Worm (Caenorhabditis elegans): ENCODE measurements around the gene eri-1.

Gene eri-1

DNA sequence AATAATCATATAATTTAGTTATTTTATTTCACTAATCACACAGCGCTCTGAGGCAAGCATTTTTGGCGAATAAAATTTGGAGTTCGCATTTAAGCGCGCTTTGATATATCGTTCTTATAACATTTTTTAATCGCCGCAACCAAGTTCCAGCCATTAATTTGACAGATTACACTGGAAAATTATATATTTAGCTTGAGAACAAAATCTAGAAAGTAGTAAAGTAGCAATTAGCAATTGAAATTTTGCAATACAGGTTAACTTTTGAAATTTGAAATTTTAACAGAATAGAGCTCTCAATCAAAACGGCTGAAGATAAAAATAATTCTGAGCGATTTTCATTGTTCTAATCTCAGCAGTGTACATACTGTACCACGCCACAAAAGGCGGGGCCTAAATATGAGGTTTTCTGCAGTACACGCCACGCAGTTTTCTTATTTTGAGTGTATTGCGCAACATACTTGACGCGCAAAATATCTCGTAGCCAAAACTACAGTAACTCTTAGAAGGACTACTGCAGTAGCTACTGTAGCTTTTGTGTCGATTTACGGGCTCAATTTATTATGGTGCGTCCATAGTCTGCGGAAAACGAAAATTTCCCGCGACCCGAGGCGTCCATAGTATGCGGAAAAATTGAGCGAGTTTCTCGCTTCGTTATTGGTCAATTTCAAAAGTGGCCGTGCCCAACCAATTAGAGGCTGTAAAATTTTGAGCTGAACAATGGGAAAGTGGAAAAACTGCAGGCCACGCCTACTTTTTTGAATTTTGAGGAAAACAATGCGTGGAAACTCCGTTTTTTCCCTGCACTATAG, 7.5 kb upstream of the eri-1 start (continued):
- TF ChIP-seq ZK546.5 (tag; optimal IDR thresholded peaks at IDR 0.05): no peak
- TF ChIP-seq ama-1 (optimal IDR thresholded peaks at IDR 0.05): no peak
- no peak for TF ChIP-seq dmd-8 (GFP tag; IDR thresholded peaks at IDR 0.05)
- TF ChIP-seq jun-1 (tag; optimal IDR thresholded peaks at IDR 0.05): no peak
- TF ChIP-seq unc-130 (GFP tag; optimal IDR thresholded peaks at IDR 0.05): no peak
- no peak for TF ChIP-seq saeg-2 (GFP tag; IDR thresholded peaks at IDR 0.05)
- TF ChIP-seq mdl-1 (tag; optimal IDR thresholded peaks at IDR 0.05): no peak
- no peak for TF ChIP-seq php-3 (GFP tag; IDR thresholded peaks at IDR 0.05)
- TF ChIP-seq snpc-1.2 (GFP tag; IDR thresholded peaks at IDR 0.05): no peak
- TF ChIP-seq spr-1 (tag; optimal IDR thresholded peaks at IDR 0.05): no peak
- no peak for TF ChIP-seq F26F4.8 (GFP tag; conservative IDR thresholded peaks at IDR 0.05)
- TF ChIP-seq gei-8 (GFP tag; optimal IDR thresholded peaks at IDR 0.05): no peak
- TF ChIP-seq egl-43 (GFP tag; IDR thresholded peaks at IDR 0.05): no peak
- TF ChIP-seq dpl-1 (GFP tag; optimal IDR thresholded peaks at IDR 0.05): no peak
- TF ChIP-seq aly-2 (tag; optimal IDR thresholded peaks at IDR 0.05): no peak
- no peak for TF ChIP-seq mes-2 (tag; optimal IDR thresholded peaks at IDR 0.05; ENCODE audit: poor library complexity, severe bottlenecking)
- TF ChIP-seq madf-5 (GFP tag; IDR thresholded peaks at IDR 0.05): no peak
- TF ChIP-seq ces-1 (GFP tag; optimal IDR thresholded peaks at IDR 0.05): no peak
- TF ChIP-seq lin-38 (GFP tag; IDR thresholded peaks at IDR 0.05): peak; percentile 62
- no peak for TF ChIP-seq daf-12 (tag; optimal IDR thresholded peaks at IDR 0.05)
- no peak for TF ChIP-seq unc-39 (tag; optimal IDR thresholded peaks at IDR 0.05)
- TF ChIP-seq vab-7 (GFP tag; IDR thresholded peaks at IDR 0.05): no peak
- no peak for TF ChIP-seq lin-29 (GFP tag; IDR thresholded peaks at IDR 0.05)
- no peak for TF ChIP-seq nhr-76 (tag; optimal IDR thresholded peaks at IDR 0.05)
- no peak for TF ChIP-seq ceh-44 (GFP tag; IDR thresholded peaks at IDR 0.05)
- 0 out of 2 replicates have a peak, but pooled peaks have one; percentile 26 for TF ChIP-seq ctbp-1 (GFP tag; IDR thresholded peaks at IDR 0.05)
- TF ChIP-seq zip-11 (GFP tag; IDR thresholded peaks at IDR 0.05): no peak
- TF ChIP-seq nhr-111 (GFP tag; optimal IDR thresholded peaks at IDR 0.05): no peak
- no peak for TF ChIP-seq pqm-1 (tag; optimal IDR thresholded peaks at IDR 0.05)
- TF ChIP-seq attf-4 (tag; optimal IDR thresholded peaks at IDR 0.05): no peak
- TF ChIP-seq nhr-10 (tag; optimal IDR thresholded peaks at IDR 0.05): no peak
- TF ChIP-seq ceh-28 (tag; optimal IDR thresholded peaks at IDR 0.05): no peak
- TF ChIP-seq sdz-12 (GFP tag; optimal IDR thresholded peaks at IDR 0.05): no peak
- TF ChIP-seq cey-2 (tag; optimal IDR thresholded peaks at IDR 0.05; ENCODE audit: borderline replicate concordance, insufficient read depth): no peak
- TF ChIP-seq arid-1 (GFP tag; conservative IDR thresholded peaks at IDR 0.05): 0 out of 2 replicates have a peak, but pooled peaks have one; percentile 4
- TF ChIP-seq nhr-28 (tag; optimal IDR thresholded peaks at IDR 0.05): no peak
- no peak for TF ChIP-seq rbr-2 (tag; optimal IDR thresholded peaks at IDR 0.05)
- TF ChIP-seq lin-39 (tag; optimal IDR thresholded peaks at IDR 0.05): no peak
- TF ChIP-seq fkh-10 (GFP tag; optimal IDR thresholded peaks at IDR 0.05): no peak
- no peak for TF ChIP-seq F44E2.7 (GFP tag; IDR thresholded peaks at IDR 0.05)
- TF ChIP-seq dmd-9 (GFP tag; IDR thresholded peaks at IDR 0.05): no peak
- no peak for TF ChIP-seq daf-8 (GFP tag; IDR thresholded peaks at IDR 0.05)
- no peak for TF ChIP-seq F37D6.2 (tag; optimal IDR thresholded peaks at IDR 0.05)
- TF ChIP-seq spr-3 (GFP tag; optimal IDR thresholded peaks at IDR 0.05): no peak
- TF ChIP-seq Y5F2A.4 (GFP tag; optimal IDR thresholded peaks at IDR 0.05): no peak
- TF ChIP-seq nhr-41 (GFP tag; IDR thresholded peaks at IDR 0.05): no peak
- peak; percentile 13 for TF ChIP-seq T20F7.1 (GFP tag; optimal IDR thresholded peaks at IDR 0.05)
- no peak for TF ChIP-seq madf-9 (GFP tag; conservative IDR thresholded peaks at IDR 0.05)
- TF ChIP-seq F10B5.3 (tag; optimal IDR thresholded peaks at IDR 0.05): no peak
- no peak for TF ChIP-seq zag-1 (tag; optimal IDR thresholded peaks at IDR 0.05)

Measured in whole organism, L4 larva.